Worm (Caenorhabditis elegans): ENCODE measurements around the gene grd-13.

grd-13 gene

ce11 chrIV:3439354-3439753 lies 1.2 kb downstream of the grd-13 start, which contains the start of gene grd-3:
Gene grd-3, plus strand, starts transcription at chrIV:3439655.
- peak; percentile 8 for TF ChIP-seq rnt-1 (tag; optimal IDR thresholded peaks at IDR 0.05)
- TF ChIP-seq lsy-2 (tag; optimal IDR thresholded peaks at IDR 0.05), result no peak
- peak; percentile 51 for TF ChIP-seq nhr-71 (tag; optimal IDR thresholded peaks at IDR 0.05)
- TF ChIP-seq lin-14 (GFP tag; optimal IDR thresholded peaks at IDR 0.05), result peak; percentile 70
- no peak for TF ChIP-seq nhr-77 (tag; optimal IDR thresholded peaks at IDR 0.05)
- no peak for TF ChIP-seq isw-1 (GFP tag; IDR thresholded peaks at IDR 0.05)
- TF ChIP-seq lin-13 (GFP tag; optimal IDR thresholded peaks at IDR 0.05), result no peak
- TF ChIP-seq nhr-85 (tag), result peak; percentile 95
- TF ChIP-seq lin-15B (tag; optimal IDR thresholded peaks at IDR 0.05), result no peak
- TF ChIP-seq nhr-20 (tag; optimal IDR thresholded peaks at IDR 0.05), result peak; percentile 11
- no peak for TF ChIP-seq nhr-84 (tag; optimal IDR thresholded peaks at IDR 0.05)

ce11 chrIV:3440848-3441247 lies 2.7 kb downstream of the grd-13 start, which contains the start of gene grd-10:
Gene grd-10, plus strand, starts transcription at chrIV:3441055.
- TF ChIP-seq nhr-20 (tag; optimal IDR thresholded peaks at IDR 0.05) (peak; percentile 33), lin-15B (tag; optimal IDR thresholded peaks at IDR 0.05) (no peak), nhr-85 (tag) (peak; percentile 91)

- no peak for TF ChIP-seq blmp-1 (tag; optimal IDR thresholded peaks at IDR 0.05)
- TF ChIP-seq efl-1 (optimal IDR thresholded peaks at IDR 0.05), result no peak
- no peak for TF ChIP-seq efl-1 (GFP tag; optimal IDR thresholded peaks at IDR 0.05 in 1 of 2)
- TF ChIP-seq hlh-4 (tag; optimal IDR thresholded peaks at IDR 0.05), result no peak
- TF ChIP-seq ceh-82 (tag; optimal IDR thresholded peaks at IDR 0.05), result no peak
- no peak for TF ChIP-seq nhr-11 (tag; optimal IDR thresholded peaks at IDR 0.05)
- TF ChIP-seq aly-2 (tag; optimal IDR thresholded peaks at IDR 0.05), result no peak
- TF ChIP-seq nhr-85 (tag), result no peak
- TF ChIP-seq fos-1 (tag; optimal IDR thresholded peaks at IDR 0.05), result no peak
- no peak for TF ChIP-seq lin-14 (GFP tag; optimal IDR thresholded peaks at IDR 0.05)
- no peak for TF ChIP-seq swsn-7 (tag; optimal IDR thresholded peaks at IDR 0.05)
- TF ChIP-seq lir-3 (tag; optimal IDR thresholded peaks at IDR 0.05; ENCODE audit: poor library complexity), result no peak
- no peak for TF ChIP-seq nhr-237 (tag; optimal IDR thresholded peaks at IDR 0.05)
- TF ChIP-seq C04F5.9 (tag; optimal IDR thresholded peaks at IDR 0.05), result no peak
These were observed 4.4 kb downstream of the grd-13 start for ce11 chrIV:3442513-3442912.

DNA sequence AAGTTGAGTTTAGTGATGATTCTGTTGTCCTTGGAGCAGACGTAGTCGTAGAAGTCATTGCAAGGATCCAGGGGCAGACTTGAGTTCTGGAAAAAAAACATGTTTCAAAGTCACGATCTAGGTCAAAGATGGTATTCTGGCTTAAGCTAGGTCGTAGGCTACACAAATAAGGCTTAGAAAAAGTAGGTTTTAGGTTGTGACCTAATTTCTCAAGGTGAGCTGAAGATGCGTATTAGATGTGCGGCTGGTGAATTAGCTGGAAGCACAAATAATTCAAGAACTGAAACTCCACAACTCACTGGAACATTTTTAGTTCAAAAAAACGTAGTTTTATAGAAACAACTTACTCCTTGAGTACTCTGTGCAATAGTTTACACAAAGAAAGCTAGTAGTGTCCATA lies 6.0 kb downstream of the grd-13 start, which contains the start of gene F09D12.2:
Gene F09D12.2, minus strand, starts transcription at position 101 of the 400 bp plus-strand sequence.
- TF ChIP-seq C04F5.9 (tag; optimal IDR thresholded peaks at IDR 0.05), result no peak
- TF ChIP-seq isw-1 (GFP tag; IDR thresholded peaks at IDR 0.05), result no peak
- TF ChIP-seq jun-1 (tag; optimal IDR thresholded peaks at IDR 0.05), result no peak
- no peak for TF ChIP-seq unc-62 (GFP tag; optimal IDR thresholded peaks at IDR 0.05)
- no peak for TF ChIP-seq alr-1 (tag; optimal IDR thresholded peaks at IDR 0.05; ENCODE audit: borderline replicate concordance)
- TF ChIP-seq pag-3 (tag; optimal IDR thresholded peaks at IDR 0.05; ENCODE audit: borderline replicate concordance, insufficient read depth), result no peak
- TF ChIP-seq unc-130 (tag; optimal IDR thresholded peaks at IDR 0.05), result no peak
- no peak for TF ChIP-seq lin-35 (GFP tag; optimal IDR thresholded peaks at IDR 0.05)
- no peak for TF ChIP-seq mab-9 (GFP tag; IDR thresholded peaks at IDR 0.05)
- no peak for TF ChIP-seq lin-15B (tag; optimal IDR thresholded peaks at IDR 0.05)
- TF ChIP-seq snpc-4 (tag; optimal IDR thresholded peaks at IDR 0.05), result no peak
- no peak for TF ChIP-seq mdl-1 (tag; optimal IDR thresholded peaks at IDR 0.05)
- TF ChIP-seq egl-13 (tag; optimal IDR thresholded peaks at IDR 0.05), result no peak
- no peak for TF ChIP-seq mep-1 (tag; optimal IDR thresholded peaks at IDR 0.05)
- no peak for TF ChIP-seq ztf-4 (tag; optimal IDR thresholded peaks at IDR 0.05)
- TF ChIP-seq lin-13 (GFP tag; optimal IDR thresholded peaks at IDR 0.05), result no peak
- no peak for TF ChIP-seq fkh-8 (tag; optimal IDR thresholded peaks at IDR 0.05)

ce11 chrIV:3444614-3445013 lies 6.5 kb downstream of the grd-13 start, which contains the start of gene F58E2.5:
Gene F58E2.5, plus strand, starts transcription at chrIV:3444914.
- TF ChIP-seq nhr-71 (tag; optimal IDR thresholded peaks at IDR 0.05), result no peak
- TF ChIP-seq nhr-47 (tag; optimal IDR thresholded peaks at IDR 0.05), result no peak
- no peak for TF ChIP-seq sox-4 (tag; optimal IDR thresholded peaks at IDR 0.05)
- no peak for TF ChIP-seq unc-30 (tag; optimal IDR thresholded peaks at IDR 0.05)
- no peak for TF ChIP-seq ceh-88 (GFP tag; IDR thresholded peaks at IDR 0.05)
- TF ChIP-seq mef-2 (tag; optimal IDR thresholded peaks at IDR 0.05), result no peak
- TF ChIP-seq vab-15 (tag; optimal IDR thresholded peaks at IDR 0.05), result no peak
- no peak for TF ChIP-seq lin-35 (GFP tag; optimal IDR thresholded peaks at IDR 0.05)
- TF ChIP-seq xbp-1 (tag; optimal IDR thresholded peaks at IDR 0.05), result no peak
- TF ChIP-seq C34B4.2 (tag; optimal IDR thresholded peaks at IDR 0.05), result no peak
- no peak for TF ChIP-seq nhr-84 (tag; optimal IDR thresholded peaks at IDR 0.05)
- TF ChIP-seq fkh-8 (tag; optimal IDR thresholded peaks at IDR 0.05), result no peak

Measured in whole organism, L1 larva.